Worm (Caenorhabditis elegans) whole organism, L1 larva: ENCODE measurements around the gene ZK1307.4.
A peak's percentile ranks its signal among the peaks of the same experiment; 100 is the strongest.

ENCODE experiments used
- ama-1 ChIP-seq: fragments of 150-350 bp; optimal IDR thresholded peaks from 2 replicates; lab custom pipeline; 2014
- nhr-20 ChIP-seq: sonication (generic microtip); optimal IDR thresholded peaks from 2 replicates; lab custom pipeline; 2016; ENCODE audit warnings: mild to moderate bottlenecking, missing genetic modification characterization, missing compliant biosample characterization
- nhr-77 ChIP-seq: fragments of 150-350 bp; optimal IDR thresholded peaks from 2 replicates; lab custom pipeline; 2014; ENCODE audit warnings: missing biosample characterization, missing genetic modification characterization
- ztf-11 ChIP-seq, 2 experiments: sonication (generic microtip); optimal IDR thresholded peaks; 2 replicates each; lab custom pipeline; 2016 to 2017; ENCODE audit warnings: missing genetic modification characterization in 2 of 2, missing biosample characterization in 1 of 2, missing compliant biosample characterization in 1 of 2

ce11 chrII:9621913-9622348 is 29.7 kb downstream of the ZK1307.4 start:
- TF ChIP-seq ama-1 (lab: Kevin White, UChicago) (no peak), nhr-20 (tag; lab: Kevin White, UChicago) (peak; percentile 9), ztf-11 (tag; optimal IDR thresholded peaks at IDR 0.05; lab: Kevin White, UChicago) (no peak), nhr-77 (tag; lab: Kevin White, UChicago) (no peak)
